Fruit fly (Drosophila melanogaster) whole organism: ENCODE data around the gene CG4168.
A peak's percentile ranks its signal among the peaks of the same experiment; 100 is the strongest.

Source experiments
- CG8478 ChIP-seq: fragments of >200 bp; optimal IDR thresholded peaks from 2 replicates; lab custom pipeline; 2018; ENCODE audit warnings: inconsistent platforms
- Dll ChIP-seq: fragments of >200 bp; optimal IDR thresholded peaks from 2 replicates; lab custom pipeline; 2017
- EcR ChIP-seq, 2 experiments: fragments of >200 bp; optimal IDR thresholded peaks; 2 replicates each; lab custom pipeline; 2017; ENCODE audit warnings: missing biosample characterization in 2 of 2, missing genetic modification characterization in 2 of 2, missing genetic modification reagents in 2 of 2
- pan ChIP-seq: fragments of >200 bp; optimal IDR thresholded peaks from 2 replicates; lab custom pipeline; 2017
- psq ChIP-seq: fragments of >200 bp; optimal IDR thresholded peaks from 2 replicates; lab custom pipeline; 2017
- usp ChIP-seq: fragments of >200 bp; optimal IDR thresholded peaks from 2 replicates; lab custom pipeline; 2017; ENCODE audit warnings: missing biosample characterization, missing genetic modification characterization, mixed read lengths

CG4168 gene

dm6 chr2L:15200409-15200808, at the start of gene CG4168:
Gene CG4168 (minus strand): TSS chr2L:15200459.
- TF ChIP-seq psq (lab: Kevin White, UChicago) (no peak), CG8478 (no peak), pan (lab: Kevin White, UChicago) (no peak), EcR (GFP tag; optimal IDR thresholded peaks at IDR 0.05; lab: Kevin White, UChicago) (no peak), usp (GFP tag; lab: Kevin White, UChicago) (no peak), Dll (lab: Kevin White, UChicago) (no peak)

- no peak for TF ChIP-seq pan (lab: Kevin White, UChicago)
Observed at dm6 chr2L:15249682-15250081, 49.4 kb upstream of the CG4168 start.

- TF ChIP-seq usp (GFP tag; lab: Kevin White, UChicago) (no peak), CG8478 (no peak), EcR (GFP tag; optimal IDR thresholded peaks at IDR 0.05; lab: Kevin White, UChicago) (no peak), pan (lab: Kevin White, UChicago) (no peak), psq (lab: Kevin White, UChicago) (no peak), Dll (lab: Kevin White, UChicago) (no peak)
Observed at dm6 chr2L:15249006-15249513, 48.8 kb upstream of the CG4168 start.

- TF ChIP-seq EcR (GFP tag; optimal IDR thresholded peaks at IDR 0.05; lab: Kevin White, UChicago) (no peak), Dll (lab: Kevin White, UChicago) (no peak), usp (GFP tag; lab: Kevin White, UChicago) (no peak), CG8478 (no peak), psq (lab: Kevin White, UChicago) (no peak), pan (lab: Kevin White, UChicago) (no peak)
Observed at dm6 chr2L:15248163-15249005, 48.1 kb upstream of the CG4168 start, which contains the start of gene dao. Gene dao (plus strand): TSS chr2L:15248879.

- TF ChIP-seq Dll (lab: Kevin White, UChicago) (no peak), CG8478 (no peak), EcR (GFP tag; optimal IDR thresholded peaks at IDR 0.05; lab: Kevin White, UChicago) (no peak), pan (lab: Kevin White, UChicago) (no peak), psq (lab: Kevin White, UChicago) (no peak), usp (GFP tag; lab: Kevin White, UChicago) (no peak)
Observed at dm6 chr2L:15247614-15248013, 47.4 kb upstream of the CG4168 start, which contains the start of gene ZnT35C. Gene ZnT35C (minus strand): TSS chr2L:15247714.

dm6 chr2L:15244708-15245107, 44.4 kb upstream of the CG4168 start:
- TF ChIP-seq Dll (lab: Kevin White, UChicago) (no peak), CG8478 (no peak), usp (GFP tag; lab: Kevin White, UChicago) (no peak), pan (lab: Kevin White, UChicago) (no peak), psq (lab: Kevin White, UChicago) (no peak), EcR (GFP tag; optimal IDR thresholded peaks at IDR 0.05; lab: Kevin White, UChicago) (no peak)

dm6 chr2L:15243413-15243812, 43.2 kb upstream of the CG4168 start:
- TF ChIP-seq EcR (GFP tag; optimal IDR thresholded peaks at IDR 0.05; lab: Kevin White, UChicago), result peak in 1 of 2 experiments; percentile 69
- no peak for TF ChIP-seq pan (lab: Kevin White, UChicago)

dm6 chr2L:15214922-15215321, 14.7 kb upstream of the CG4168 start, which contains the start of gene CG43230:
Gene CG43230 (plus strand): TSS chr2L:15215222.
- no peak for TF ChIP-seq pan (lab: Kevin White, UChicago)
- TF ChIP-seq psq (lab: Kevin White, UChicago), result no peak
- TF ChIP-seq CG8478, result no peak
- no peak for TF ChIP-seq Dll (lab: Kevin White, UChicago)
- TF ChIP-seq EcR (GFP tag; optimal IDR thresholded peaks at IDR 0.05; lab: Kevin White, UChicago), result no peak
- TF ChIP-seq usp (GFP tag; lab: Kevin White, UChicago), result no peak

dm6 chr2L:15211489-15211888, 11.2 kb upstream of the CG4168 start:
- TF ChIP-seq usp (GFP tag; lab: Kevin White, UChicago) (no peak), CG8478 (no peak), psq (lab: Kevin White, UChicago) (no peak), EcR (GFP tag; optimal IDR thresholded peaks at IDR 0.05; lab: Kevin White, UChicago) (no peak), Dll (lab: Kevin White, UChicago) (no peak), pan (lab: Kevin White, UChicago) (no peak)

- TF ChIP-seq EcR (GFP tag; optimal IDR thresholded peaks at IDR 0.05; lab: Kevin White, UChicago), result no peak
- no peak for TF ChIP-seq usp (GFP tag; lab: Kevin White, UChicago)
- TF ChIP-seq psq (lab: Kevin White, UChicago), result no peak
- TF ChIP-seq pan (lab: Kevin White, UChicago), result no peak
- no peak for TF ChIP-seq CG8478
- TF ChIP-seq Dll (lab: Kevin White, UChicago), result no peak
Observed at dm6 chr2L:15201992-15202391, 1.7 kb upstream of the CG4168 start, which contains the start of gene Sfp35C. Gene Sfp35C (minus strand): TSS chr2L:15202092.

dm6 chr2L:15179028-15179427, 21.2 kb downstream of the CG4168 start:
- TF ChIP-seq usp (GFP tag; lab: Kevin White, UChicago) (no peak), Dll (lab: Kevin White, UChicago) (no peak), pan (lab: Kevin White, UChicago) (no peak), psq (lab: Kevin White, UChicago) (no peak), CG8478 (no peak), EcR (GFP tag; optimal IDR thresholded peaks at IDR 0.05; lab: Kevin White, UChicago) (no peak)

- TF ChIP-seq CG8478 (no peak), pan (lab: Kevin White, UChicago) (no peak), usp (GFP tag; lab: Kevin White, UChicago) (no peak), Dll (lab: Kevin White, UChicago) (no peak), psq (lab: Kevin White, UChicago) (no peak), EcR (GFP tag; optimal IDR thresholded peaks at IDR 0.05; lab: Kevin White, UChicago) (no peak)
Observed at dm6 chr2L:15178044-15178443, 22.2 kb downstream of the CG4168 start.
